Fruit fly (Drosophila melanogaster) whole organism, wandering third instar larva: ENCODE measurements around the gene CG31819.

Experiments used
- CG32264 ChIP-seq: fragments of 200-800 bp; sonication (Bioruptor generic); optimal IDR thresholded peaks from 2 replicates; lab custom pipeline; 2016; ENCODE audit warnings: missing biosample characterization, missing genetic modification characterization
- CG9705 ChIP-seq: fragments of 200-800 bp; sonication (Bioruptor generic); optimal IDR thresholded peaks from 2 replicates; lab custom pipeline; 2018; ENCODE audit warnings: missing biosample characterization, mild to moderate bottlenecking, missing genetic modification characterization
- CrebA ChIP-seq: fragments of 200-800 bp; sonication (Bioruptor generic); optimal IDR thresholded peaks from 2 replicates; lab custom pipeline; 2016; ENCODE audit warnings: missing biosample characterization, mild to moderate bottlenecking, missing genetic modification characterization, borderline replicate concordance
- Dfd ChIP-seq: fragments of >200 bp; optimal IDR thresholded peaks from 2 replicates; lab custom pipeline; 2017; ENCODE audit warnings: missing biosample characterization, missing genetic modification characterization
- Dif ChIP-seq: fragments of 200-275, 200-300 bp; sonication (Bioruptor generic); optimal IDR thresholded peaks from 2 replicates; lab custom pipeline; 2018; ENCODE audit warnings: missing biosample characterization, missing genetic modification characterization; ENCODE audit not compliant: partially characterized antibody
- GATAd ChIP-seq: sonication (Bioruptor generic); optimal IDR thresholded peaks from 2 replicates; lab custom pipeline; 2016; ENCODE audit warnings: missing biosample characterization, missing genetic modification characterization
- HLH106 ChIP-seq: fragments of 200-800 bp; optimal IDR thresholded peaks from 3 replicates; lab custom pipeline; 2019; ENCODE audit warnings: missing biosample characterization, mild to moderate bottlenecking, missing genetic modification characterization, moderate library complexity
- Hnf4 ChIP-seq: fragments of 200-800 bp; sonication (Bioruptor generic); optimal IDR thresholded peaks from 2 replicates; lab custom pipeline; 2016; ENCODE audit warnings: missing biosample characterization, mild to moderate bottlenecking, missing genetic modification characterization
- Hr83 ChIP-seq: fragments of 200-300 bp; sonication (Bioruptor generic); optimal IDR thresholded peaks from 2 replicates; lab custom pipeline; 2016; ENCODE audit warnings: missing biosample characterization, mild to moderate bottlenecking, missing genetic modification characterization, moderate library complexity; ENCODE audit not compliant: poor library complexity, severe bottlenecking
- Jra ChIP-seq: sonication (Bioruptor generic); optimal IDR thresholded peaks from 2 replicates; lab custom pipeline; 2016; ENCODE audit warnings: missing biosample characterization, missing genetic modification characterization
- Mio ChIP-seq: sonication (Bioruptor generic); optimal IDR thresholded peaks from 2 replicates; lab custom pipeline; 2016; ENCODE audit warnings: missing biosample characterization, missing genetic modification characterization
- Myc ChIP-seq: fragments of >200 bp; optimal IDR thresholded peaks from 2 replicates; lab custom pipeline; 2017
- N ChIP-seq: fragments of >200 bp; optimal IDR thresholded peaks from 2 replicates; lab custom pipeline; 2018; ENCODE audit warnings: missing biosample characterization, missing external identifiers, missing genetic modification characterization
- OdsH ChIP-seq: fragments of 200-800 bp; sonication (Bioruptor generic); optimal IDR thresholded peaks from 2 replicates; lab custom pipeline; 2016; ENCODE audit warnings: missing biosample characterization, mild to moderate bottlenecking, missing genetic modification characterization
- Rel ChIP-seq, 2 experiments: fragments of 200-800 bp; sonication (Bioruptor generic) in 1 of 2; optimal IDR thresholded peaks; 2 replicates in 1 of 2; 3 replicates in 1 of 2; lab custom pipeline; 2016 to 2019; ENCODE audit warnings: mild to moderate bottlenecking in 2 of 2, missing biosample characterization in 2 of 2, missing genetic modification characterization in 2 of 2, moderate library complexity in 1 of 2
- Sp1 ChIP-seq: fragments of 200-800 bp; sonication (Bioruptor generic); optimal IDR thresholded peaks from 3 replicates; lab custom pipeline; 2019; ENCODE audit warnings: missing biosample characterization, mild to moderate bottlenecking, missing genetic modification characterization, moderate library complexity
- Vsx2 ChIP-seq: fragments of 200-300, 225-300 bp; sonication (Bioruptor generic); optimal IDR thresholded peaks from 2 replicates; lab custom pipeline; 2018; ENCODE audit warnings: missing biosample characterization, missing genetic modification characterization; ENCODE audit not compliant: partially characterized antibody
- br ChIP-seq: fragments of 200-800 bp; sonication (Bioruptor generic); optimal IDR thresholded peaks from 2 replicates; lab custom pipeline; 2016; ENCODE audit warnings: missing biosample characterization, missing genetic modification characterization
- brk ChIP-seq: fragments of 200-800 bp; sonication (Bioruptor generic); optimal IDR thresholded peaks from 2 replicates; lab custom pipeline; 2016; ENCODE audit warnings: missing biosample characterization, mild to moderate bottlenecking, missing genetic modification characterization
- dl ChIP-seq, 2 experiments: fragments of 175-275, 200-275 bp in 1 of 2; fragments of 200-275 bp in 1 of 2; sonication (Bioruptor generic); optimal IDR thresholded peaks; lab custom pipeline; 2018; ENCODE audit warnings: mild to moderate bottlenecking in 2 of 2, missing biosample characterization in 2 of 2, missing genetic modification characterization in 2 of 2, moderate library complexity in 2 of 2; ENCODE audit not compliant: partially characterized antibody in 2 of 2, insufficient read depth in 1 of 2
- dmrt93B ChIP-seq: fragments of 200-800 bp; sonication (Bioruptor generic); optimal IDR thresholded peaks from 2 replicates; lab custom pipeline; 2018; ENCODE audit warnings: missing biosample characterization, mild to moderate bottlenecking, missing genetic modification characterization
- dsf ChIP-seq: sonication (Bioruptor generic); optimal IDR thresholded peaks from 2 replicates; lab custom pipeline; 2016; ENCODE audit warnings: missing biosample characterization, missing genetic modification characterization, borderline replicate concordance
- ey ChIP-seq: fragments of 200-800 bp; sonication (Bioruptor generic); optimal IDR thresholded peaks from 2 replicates; lab custom pipeline; 2016; ENCODE audit warnings: missing biosample characterization, missing genetic modification characterization
- foxo ChIP-seq, 2 experiments: fragments of 200-800 bp; sonication (Bioruptor generic); optimal IDR thresholded peaks; 2 replicates in 1 of 2; 3 replicates in 1 of 2; lab custom pipeline; 2016 to 2017; ENCODE audit warnings: missing biosample characterization in 2 of 2, missing genetic modification characterization in 2 of 2
- fru ChIP-seq: fragments of 200-800 bp; sonication (Bioruptor generic); optimal IDR thresholded peaks from 3 replicates; lab custom pipeline; 2016; ENCODE audit warnings: missing biosample characterization, mild to moderate bottlenecking, missing genetic modification characterization
- h ChIP-seq: fragments of 200-800 bp; sonication (Bioruptor generic); optimal IDR thresholded peaks from 3 replicates; lab custom pipeline; 2016; ENCODE audit warnings: missing biosample characterization, mild to moderate bottlenecking, missing genetic modification characterization
- jim ChIP-seq: fragments of 175-275, 200-325 bp; sonication (Bioruptor generic); optimal IDR thresholded peaks from 2 replicates; lab custom pipeline; 2016; ENCODE audit warnings: missing biosample characterization, mild to moderate bottlenecking, missing genetic modification characterization
- lola ChIP-seq: fragments of >200 bp; optimal IDR thresholded peaks from 2 replicates; lab custom pipeline; 2017; ENCODE audit warnings: missing biosample characterization, missing genetic modification characterization
- pan ChIP-seq: fragments of >200 bp; optimal IDR thresholded peaks from 2 replicates; lab custom pipeline; 2017
- psq ChIP-seq: fragments of 200-800 bp; sonication (Bioruptor generic); optimal IDR thresholded peaks from 3 replicates; lab custom pipeline; 2017; ENCODE audit warnings: missing biosample characterization, mild to moderate bottlenecking, missing genetic modification characterization, moderate library complexity
- rgr ChIP-seq: fragments of 200-800 bp; sonication (Bioruptor generic); optimal IDR thresholded peaks from 3 replicates; lab custom pipeline; 2016; ENCODE audit warnings: missing biosample characterization, mild to moderate bottlenecking, missing genetic modification characterization
- sage ChIP-seq: fragments of 200-800 bp; sonication (Bioruptor generic); optimal IDR thresholded peaks from 2 replicates; lab custom pipeline; 2016; ENCODE audit warnings: missing biosample characterization, mild to moderate bottlenecking, missing genetic modification characterization
- sv ChIP-seq: fragments of 200-800 bp; sonication (Bioruptor generic); optimal IDR thresholded peaks from 3 replicates; lab custom pipeline; 2016; ENCODE audit warnings: missing biosample characterization, missing genetic modification characterization
- tai ChIP-seq: sonication (Bioruptor generic); optimal IDR thresholded peaks from 2 replicates; lab custom pipeline; 2016; ENCODE audit warnings: missing biosample characterization, missing genetic modification characterization
- usp ChIP-seq: fragments of >200 bp; optimal IDR thresholded peaks from 2 replicates; lab custom pipeline; 2017; ENCODE audit warnings: missing biosample characterization, missing genetic modification characterization
- woc ChIP-seq: sonication (Bioruptor generic); optimal IDR thresholded peaks from 2 replicates; lab custom pipeline; 2016; ENCODE audit warnings: missing biosample characterization, mild to moderate bottlenecking, missing genetic modification characterization

CG31819 gene

dm6 chr2L:16255232-16256117 lies 44.2 kb downstream of the CG31819 start:
- TF ChIP-seq Vsx2 (no peak), Dif (GFP tag; lab: Kevin White, UChicago) (no peak), Dfd (GFP tag; lab: Kevin White, UChicago) (no peak), dl (GFP tag; optimal IDR thresholded peaks at IDR 0.05; lab: Kevin White, UChicago; ENCODE audit: insufficient read depth in 1 of 2, partially characterized antibody in 2 of 2) (no peak), HLH106 (tag; lab: Kevin White, UChicago) (peak; percentile 2), Myc (no peak), psq (GFP tag; lab: Kevin White, UChicago) (peak; percentile 53), h (peak; percentile 1), Mio (GFP tag; lab: Kevin White, UChicago) (no peak), Sp1 (GFP tag; lab: Kevin White, UChicago) (no peak), CG32264 (no peak), usp (no peak), foxo (GFP tag; optimal IDR thresholded peaks at IDR 0.05; lab: Kevin White, UChicago) (no peak), OdsH (GFP tag; lab: Kevin White, UChicago) (peak; percentile 6), Hr83 (GFP tag; lab: Kevin White, UChicago) (peak; percentile 50), dmrt93B (GFP tag; lab: Kevin White, UChicago) (no peak), lola (no peak), woc (no peak), GATAd (GFP tag; lab: Kevin White, UChicago) (no peak), br (GFP tag; lab: Kevin White, UChicago) (no peak), Hnf4 (GFP tag; lab: Kevin White, UChicago) (no peak), ey (GFP tag; lab: Kevin White, UChicago) (no peak), N (GFP tag; lab: Kevin White, UChicago) (no peak), dsf (GFP tag; lab: Kevin White, UChicago) (no peak), pan (no peak)

DNA sequence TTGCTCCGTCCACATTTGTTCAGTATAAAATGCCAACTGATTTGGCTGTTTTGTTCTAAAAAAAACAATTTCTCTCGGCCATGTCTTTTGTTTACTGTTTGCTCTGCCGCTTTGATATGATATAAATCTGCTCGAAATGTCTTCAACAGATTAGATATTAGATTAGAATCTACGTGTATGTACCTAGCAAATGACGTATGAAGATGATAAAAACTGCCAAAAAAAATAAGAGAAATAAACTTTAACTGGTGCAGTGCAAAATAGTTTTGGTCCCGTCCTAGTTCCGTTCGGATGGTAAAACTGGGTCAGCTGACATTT lies 44.8 kb downstream of the CG31819 start:
- no peak for TF ChIP-seq tai (GFP tag; lab: Kevin White, UChicago)

- no peak for TF ChIP-seq GATAd (GFP tag; lab: Kevin White, UChicago)
- no peak for TF ChIP-seq tai (GFP tag; lab: Kevin White, UChicago)
- TF ChIP-seq dsf (GFP tag; lab: Kevin White, UChicago): peak; percentile 10
- TF ChIP-seq Myc: no peak
- peak; percentile 86 for TF ChIP-seq brk (GFP tag; lab: Kevin White, UChicago)
- TF ChIP-seq h: peak; percentile 57
- TF ChIP-seq lola: no peak
- peak; percentile 71 for TF ChIP-seq psq (GFP tag; lab: Kevin White, UChicago)
- no peak for TF ChIP-seq Dfd (GFP tag; lab: Kevin White, UChicago)
- peak; percentile 46 for TF ChIP-seq woc
- peak; percentile 78 for TF ChIP-seq Hnf4 (GFP tag; lab: Kevin White, UChicago)
- TF ChIP-seq CG9705 (GFP tag; lab: Kevin White, UChicago): peak; percentile 19
- no peak for TF ChIP-seq Rel (GFP tag; optimal IDR thresholded peaks at IDR 0.05; lab: Kevin White, UChicago)
- TF ChIP-seq Rel (tag; optimal IDR thresholded peaks at IDR 0.05; lab: Kevin White, UChicago): peak; percentile 53
- no peak for TF ChIP-seq sage
- peak; percentile 66 for TF ChIP-seq Hr83 (GFP tag; lab: Kevin White, UChicago)
- no peak for TF ChIP-seq Mio (GFP tag; lab: Kevin White, UChicago)
- TF ChIP-seq foxo (GFP tag; optimal IDR thresholded peaks at IDR 0.05; lab: Kevin White, UChicago): peak; percentile 25 to 79
- no peak for TF ChIP-seq Dif (GFP tag; lab: Kevin White, UChicago)
- peak; percentile 72 for TF ChIP-seq OdsH (GFP tag; lab: Kevin White, UChicago)
- TF ChIP-seq HLH106 (tag; lab: Kevin White, UChicago): peak; percentile 81
- TF ChIP-seq pan: no peak
- peak; percentile 39 for TF ChIP-seq N (GFP tag; lab: Kevin White, UChicago)
- TF ChIP-seq fru: peak; percentile 46
- peak; percentile 72 for TF ChIP-seq rgr
- TF ChIP-seq Jra (GFP tag; lab: Kevin White, UChicago): peak; percentile 5
- TF ChIP-seq sv: peak; percentile 51
- TF ChIP-seq jim (GFP tag; lab: Kevin White, UChicago): no peak
- no peak for TF ChIP-seq dl (GFP tag; optimal IDR thresholded peaks at IDR 0.05; lab: Kevin White, UChicago; ENCODE audit: insufficient read depth in 1 of 2, partially characterized antibody in 2 of 2)
- TF ChIP-seq Vsx2: peak; percentile 72
- peak; percentile 35 for TF ChIP-seq br (GFP tag; lab: Kevin White, UChicago)
- peak; percentile 86 for TF ChIP-seq Sp1 (GFP tag; lab: Kevin White, UChicago)
- TF ChIP-seq ey (GFP tag; lab: Kevin White, UChicago): peak; percentile 37
- no peak for TF ChIP-seq CG32264
- no peak for TF ChIP-seq CrebA (GFP tag; lab: Kevin White, UChicago)
These were observed 46.2 kb downstream of the CG31819 start, which contains the start of the genes PRL-1 and EndoGI for dm6 chr2L:16257227-16258071. TSS of gene PRL-1 (minus strand) at chr2L:16257606. TSS of gene EndoGI (plus strand) at chr2L:16257688.
